Worm (Caenorhabditis elegans) whole organism, L2 larva: Measurements from ENCODE around the gene F55H2.5.

Experiments used
- C34F6.9 ChIP-seq: fragments of 150-350 bp; optimal IDR thresholded peaks from 2 replicates; lab custom pipeline; 2014; ENCODE audit warnings: missing biosample characterization, missing genetic modification characterization
- F13H6.1 ChIP-seq: sonication (generic microtip); optimal IDR thresholded peaks from 2 replicates; lab custom pipeline; 2016; ENCODE audit warnings: missing genetic modification characterization, missing compliant biosample characterization
- alr-1 ChIP-seq: fragments of 150-350 bp; optimal IDR thresholded peaks from 2 replicates; lab custom pipeline; 2014; ENCODE audit warnings: missing biosample characterization, missing genetic modification characterization
- ama-1 ChIP-seq: fragments of 150-350 bp; optimal IDR thresholded peaks from 2 replicates; lab custom pipeline; 2018; ENCODE audit warnings: inconsistent platforms
- blmp-1 ChIP-seq: sonication (generic microtip); optimal IDR thresholded peaks from 2 replicates; lab custom pipeline; 2017; ENCODE audit warnings: missing genetic modification characterization, mild to moderate bottlenecking, missing compliant biosample characterization, antibody characterized with exemption, moderate library complexity; ENCODE audit not compliant: insufficient read depth
- ceh-16 ChIP-seq: fragments of 150-350 bp; optimal IDR thresholded peaks from 2 replicates; lab custom pipeline; 2014; ENCODE audit warnings: missing biosample characterization, missing genetic modification characterization
- ceh-82 ChIP-seq: fragments of 150-350 bp; optimal IDR thresholded peaks from 2 replicates; lab custom pipeline; 2014; ENCODE audit warnings: missing biosample characterization, missing genetic modification characterization
- crh-2 ChIP-seq: sonication (generic microtip); optimal IDR thresholded peaks from 2 replicates; lab custom pipeline; 2017; ENCODE audit warnings: missing biosample characterization, missing genetic modification characterization
- dmd-4 ChIP-seq: sonication (generic microtip); optimal IDR thresholded peaks from 2 replicates; lab custom pipeline; 2017; ENCODE audit warnings: missing biosample characterization, missing genetic modification characterization
- elt-1 ChIP-seq: fragments of 150-350 bp; optimal IDR thresholded peaks from 2 replicates; lab custom pipeline; 2014; ENCODE audit warnings: missing biosample characterization, missing genetic modification characterization
- elt-3 ChIP-seq: sonication (generic microtip); optimal IDR thresholded peaks from 2 replicates; lab custom pipeline; 2017; ENCODE audit warnings: missing biosample characterization, missing genetic modification characterization
- gmeb-1 ChIP-seq: fragments of 150-350 bp; optimal IDR thresholded peaks from 2 replicates; lab custom pipeline; 2014; ENCODE audit warnings: missing biosample characterization, missing genetic modification characterization
- lin-11 ChIP-seq: fragments of 150-350 bp; sonication (generic microtip); optimal IDR thresholded peaks from 2 replicates; lab custom pipeline; 2014; ENCODE audit warnings: missing biosample characterization, missing genetic modification characterization, inconsistent platforms, mixed read lengths
- lin-13 ChIP-seq: fragments of 150-350 bp; optimal IDR thresholded peaks from 2 replicates; lab custom pipeline; 2014; ENCODE audit warnings: missing biosample characterization, missing genetic modification reagents, missing genetic modification characterization
- lin-39 ChIP-seq: fragments of 150-350 bp; optimal IDR thresholded peaks from 2 replicates; lab custom pipeline; 2014; ENCODE audit warnings: missing biosample characterization, missing genetic modification reagents, missing genetic modification characterization
- lsy-2 ChIP-seq, 2 experiments: fragments of 150-350 bp in 1 of 2; sonication (generic microtip) in 1 of 2; optimal IDR thresholded peaks; 2 replicates each; lab custom pipeline; 2014 to 2017; ENCODE audit warnings: missing biosample characterization in 2 of 2, missing genetic modification characterization in 2 of 2
- mab-5 ChIP-seq: fragments of 150-350 bp; optimal IDR thresholded peaks from 2 replicates; lab custom pipeline; 2014; ENCODE audit warnings: missing biosample characterization, missing genetic modification characterization
- mbf-1 ChIP-seq: sonication (generic microtip); optimal IDR thresholded peaks from 2 replicates; lab custom pipeline; 2017; ENCODE audit warnings: missing biosample characterization, missing genetic modification characterization
- nhr-10 ChIP-seq: sonication (generic microtip); optimal IDR thresholded peaks from 2 replicates; lab custom pipeline; 2017; ENCODE audit warnings: missing biosample characterization, missing genetic modification characterization
- nhr-11 ChIP-seq: fragments of 150-350 bp; optimal IDR thresholded peaks from 2 replicates; lab custom pipeline; 2014; ENCODE audit warnings: missing biosample characterization, missing genetic modification characterization
- nhr-129 ChIP-seq: fragments of 150-350 bp; optimal IDR thresholded peaks from 2 replicates; lab custom pipeline; 2014; ENCODE audit warnings: missing biosample characterization, missing genetic modification characterization
- nhr-23 ChIP-seq: fragments of 150-350 bp; optimal IDR thresholded peaks from 2 replicates; lab custom pipeline; 2014; ENCODE audit warnings: missing biosample characterization, missing genetic modification reagents, missing genetic modification characterization
- nhr-237 ChIP-seq: fragments of 150-350 bp; optimal IDR thresholded peaks from 2 replicates; lab custom pipeline; 2014; ENCODE audit warnings: missing biosample characterization, missing genetic modification characterization
- nhr-25 ChIP-seq: fragments of 150-350 bp; sonication (generic microtip); optimal IDR thresholded peaks from 3 replicates; lab custom pipeline; 2014; ENCODE audit warnings: missing biosample characterization, missing genetic modification characterization
- peb-1 ChIP-seq: fragments of 150-350 bp; optimal IDR thresholded peaks from 2 replicates; lab custom pipeline; 2014; ENCODE audit warnings: missing biosample characterization, missing genetic modification characterization
- sma-3 ChIP-seq: sonication (generic microtip); optimal IDR thresholded peaks from 2 replicates; lab custom pipeline; 2016; ENCODE audit warnings: missing genetic modification reagents, missing genetic modification characterization, missing compliant biosample characterization
- sma-9 ChIP-seq, 2 experiments: fragments of 150-350 bp in 1 of 2; sonication (generic microtip) in 1 of 2; optimal IDR thresholded peaks; 2 replicates each; lab custom pipeline; 2014 to 2016; ENCODE audit warnings: missing genetic modification characterization in 2 of 2, mild to moderate bottlenecking in 1 of 2, missing biosample characterization in 1 of 2, missing compliant biosample characterization in 1 of 2, missing genetic modification reagents in 1 of 2, moderate library complexity in 1 of 2
- snpc-4 ChIP-seq: fragments of 150-350 bp; optimal IDR thresholded peaks from 2 replicates; lab custom pipeline; 2014; ENCODE audit warnings: missing biosample characterization, missing genetic modification characterization
- unc-39 ChIP-seq: fragments of 150-350 bp; optimal IDR thresholded peaks from 2 replicates; lab custom pipeline; 2014; ENCODE audit warnings: missing biosample characterization, missing genetic modification characterization
- unc-55 ChIP-seq: fragments of 150-350 bp; sonication (generic microtip); optimal IDR thresholded peaks from 3 replicates; lab custom pipeline; 2014; ENCODE audit warnings: missing biosample characterization, missing genetic modification reagents, missing genetic modification characterization
- ztf-11 ChIP-seq: sonication (generic microtip); optimal IDR thresholded peaks from 2 replicates; lab custom pipeline; 2017; ENCODE audit warnings: missing biosample characterization, missing genetic modification characterization

The F55H2.5 gene

ce11 chrIII:9490783-9491547 is 20.3 kb upstream of the F55H2.5 start, which contains the start of the genes dars-1 and ctr-9:
Gene dars-1, minus strand, starts transcription at chrIII:9491215.
Gene ctr-9, plus strand, starts transcription at chrIII:9491396.
- TF ChIP-seq lin-11 (tag; lab: Kevin White, UChicago) (no peak), unc-55 (GFP tag; lab: Kevin White, UChicago) (peak; percentile 18), lsy-2 (tag; optimal IDR thresholded peaks at IDR 0.05; lab: Kevin White, UChicago) (peak in 1 of 2 experiments; percentile 51), nhr-129 (tag; lab: Kevin White, UChicago) (peak; percentile 66), sma-9 (GFP tag; optimal IDR thresholded peaks at IDR 0.05; lab: Kevin White, UChicago) (no peak), sma-9 (tag; optimal IDR thresholded peaks at IDR 0.05; lab: Kevin White, UChicago) (no peak), C34F6.9 (tag; lab: Kevin White, UChicago) (peak; percentile 5)
- TF ChIP-seq, all 48 proteins: peak for 4

ce11 chrIII:9494209-9494608 is 17.1 kb upstream of the F55H2.5 start:
- no peak for TF ChIP-seq lin-13 (GFP tag; lab: Kevin White, UChicago)
- TF ChIP-seq F13H6.1, result no peak
- TF ChIP-seq nhr-10 (tag; lab: Kevin White, UChicago), result no peak
- TF ChIP-seq nhr-11 (tag; lab: Kevin White, UChicago), result no peak
- TF ChIP-seq ceh-82, result no peak
- TF ChIP-seq dmd-4 (tag; lab: Kevin White, UChicago), result no peak
- no peak for TF ChIP-seq crh-2
- TF ChIP-seq snpc-4 (tag; lab: Kevin White, UChicago), result no peak
- TF ChIP-seq nhr-25, result no peak
- no peak for TF ChIP-seq elt-3 (tag; lab: Kevin White, UChicago)
- TF ChIP-seq gmeb-1 (tag; lab: Kevin White, UChicago), result no peak
- no peak for TF ChIP-seq alr-1 (tag; lab: Kevin White, UChicago)
- TF ChIP-seq nhr-237 (tag; lab: Kevin White, UChicago), result no peak
- no peak for TF ChIP-seq ztf-11 (tag; lab: Kevin White, UChicago)
- no peak for TF ChIP-seq C34F6.9 (tag; lab: Kevin White, UChicago)
- TF ChIP-seq elt-1 (tag; lab: Kevin White, UChicago), result no peak
- no peak for TF ChIP-seq ama-1 (lab: Kevin White, UChicago)
- TF ChIP-seq unc-39 (tag; lab: Kevin White, UChicago), result no peak
- TF ChIP-seq nhr-129 (tag; lab: Kevin White, UChicago), result no peak
- TF ChIP-seq mab-5, result no peak
- TF ChIP-seq, all 48 proteins: peak for 0

- TF ChIP-seq ceh-16 (tag; lab: Kevin White, UChicago) (no peak), nhr-25 (no peak), elt-1 (tag; lab: Kevin White, UChicago) (no peak), ztf-11 (tag; lab: Kevin White, UChicago) (no peak), peb-1 (tag; lab: Kevin White, UChicago) (no peak), C34F6.9 (tag; lab: Kevin White, UChicago) (no peak), nhr-23 (tag; lab: Kevin White, UChicago) (no peak), mbf-1 (tag; lab: Kevin White, UChicago) (no peak), mab-5 (no peak), lin-39 (tag; lab: Kevin White, UChicago) (no peak), ceh-82 (no peak)
These were observed 15.2 kb upstream of the F55H2.5 start for ce11 chrIII:9496083-9496482.

- TF ChIP-seq F13H6.1, result no peak
These were observed 13.9 kb upstream of the F55H2.5 start for ce11 chrIII:9497412-9497811.

- TF ChIP-seq sma-3 (GFP tag; lab: Kevin White, UChicago), result peak; percentile 47
- peak; percentile 60 for TF ChIP-seq nhr-129 (tag; lab: Kevin White, UChicago)
- TF ChIP-seq nhr-25, result peak; percentile 50
- TF ChIP-seq gmeb-1 (tag; lab: Kevin White, UChicago), result peak; percentile 57
- no peak for TF ChIP-seq elt-3 (tag; lab: Kevin White, UChicago)
These were observed 11.0 kb upstream of the F55H2.5 start, which contains the start of gene sod-4 for ce11 chrIII:9500267-9500666. Gene sod-4, minus strand, starts transcription at chrIII:9500375.

ce11 chrIII:9501072-9501471 is 10.2 kb upstream of the F55H2.5 start:
- TF ChIP-seq lsy-2 (tag; optimal IDR thresholded peaks at IDR 0.05; lab: Kevin White, UChicago) (peak in 1 of 2 experiments; percentile 23), blmp-1 (tag; lab: Kevin White, UChicago) (no peak), C34F6.9 (tag; lab: Kevin White, UChicago) (peak; percentile 20)
